Worm (Caenorhabditis elegans): Measurements from ENCODE around the gene F09F9.5.

ce11 chrX:4088943-4089342 is 28.8 kb upstream of the F09F9.5 start:
- TF ChIP-seq unc-86 (tag; optimal IDR thresholded peaks at IDR 0.05): no peak
- TF ChIP-seq ztf-11 (tag; optimal IDR thresholded peaks at IDR 0.05): no peak
- TF ChIP-seq ama-1 (optimal IDR thresholded peaks at IDR 0.05): no peak
- TF ChIP-seq nhr-19 (GFP tag; conservative IDR thresholded peaks at IDR 0.05): no peak
- TF ChIP-seq lin-35 (GFP tag; optimal IDR thresholded peaks at IDR 0.05): no peak
- no peak for TF ChIP-seq ceh-82 (tag; optimal IDR thresholded peaks at IDR 0.05)
- no peak for TF ChIP-seq nhr-28 (tag; optimal IDR thresholded peaks at IDR 0.05)
- no peak for TF ChIP-seq unc-62 (GFP tag; optimal IDR thresholded peaks at IDR 0.05)
- no peak for TF ChIP-seq lin-15B (tag; optimal IDR thresholded peaks at IDR 0.05)
- TF ChIP-seq mep-1 (tag; optimal IDR thresholded peaks at IDR 0.05): no peak

Measured in whole organism, L1 larva.